Worm (Caenorhabditis elegans): ENCODE measurements around the gene mrps-24.

DNA sequence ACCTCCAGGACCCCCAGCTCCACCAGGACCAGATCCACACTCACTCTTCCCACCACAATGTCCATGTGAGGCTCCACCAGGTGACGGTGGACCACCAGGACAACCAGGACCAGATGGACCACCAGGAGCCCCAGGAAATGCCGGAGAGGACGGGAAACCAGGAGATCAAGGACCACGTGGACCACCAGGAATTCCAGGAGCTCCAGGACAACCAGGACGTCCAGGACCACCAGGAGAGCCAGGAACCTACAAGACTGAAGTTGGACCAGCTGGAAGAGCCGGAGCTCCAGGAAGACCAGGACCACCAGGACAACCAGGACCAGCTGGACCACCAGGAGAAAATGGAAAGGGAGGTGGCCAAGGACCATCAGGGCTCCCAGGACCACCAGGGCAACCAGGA, 44.3 kb downstream of the mrps-24 start:
- no peak for TF ChIP-seq scrt-1 (GFP tag; IDR thresholded peaks at IDR 0.05)
- TF ChIP-seq ceh-36 (tag; optimal IDR thresholded peaks at IDR 0.05), result no peak
- TF ChIP-seq hmbx-1 (tag; optimal IDR thresholded peaks at IDR 0.05), result no peak
- no peak for TF ChIP-seq tra-4 (tag; optimal IDR thresholded peaks at IDR 0.05)
- no peak for TF ChIP-seq flt-1 (GFP tag; IDR thresholded peaks at IDR 0.05)
- TF ChIP-seq hnd-1 (tag; optimal IDR thresholded peaks at IDR 0.05), result no peak
- TF ChIP-seq sea-1 (GFP tag; conservative IDR thresholded peaks at IDR 0.05), result no peak
- no peak for TF ChIP-seq ama-1 (optimal IDR thresholded peaks at IDR 0.05)
- no peak for TF ChIP-seq ets-7 (tag; optimal IDR thresholded peaks at IDR 0.05)
- TF ChIP-seq aly-1 (tag; optimal IDR thresholded peaks at IDR 0.05), result no peak

Data from whole organism, early embryonic.